Fruit fly (Drosophila melanogaster): ENCODE measurements around the gene dpr16.

The dpr16 gene

DNA sequence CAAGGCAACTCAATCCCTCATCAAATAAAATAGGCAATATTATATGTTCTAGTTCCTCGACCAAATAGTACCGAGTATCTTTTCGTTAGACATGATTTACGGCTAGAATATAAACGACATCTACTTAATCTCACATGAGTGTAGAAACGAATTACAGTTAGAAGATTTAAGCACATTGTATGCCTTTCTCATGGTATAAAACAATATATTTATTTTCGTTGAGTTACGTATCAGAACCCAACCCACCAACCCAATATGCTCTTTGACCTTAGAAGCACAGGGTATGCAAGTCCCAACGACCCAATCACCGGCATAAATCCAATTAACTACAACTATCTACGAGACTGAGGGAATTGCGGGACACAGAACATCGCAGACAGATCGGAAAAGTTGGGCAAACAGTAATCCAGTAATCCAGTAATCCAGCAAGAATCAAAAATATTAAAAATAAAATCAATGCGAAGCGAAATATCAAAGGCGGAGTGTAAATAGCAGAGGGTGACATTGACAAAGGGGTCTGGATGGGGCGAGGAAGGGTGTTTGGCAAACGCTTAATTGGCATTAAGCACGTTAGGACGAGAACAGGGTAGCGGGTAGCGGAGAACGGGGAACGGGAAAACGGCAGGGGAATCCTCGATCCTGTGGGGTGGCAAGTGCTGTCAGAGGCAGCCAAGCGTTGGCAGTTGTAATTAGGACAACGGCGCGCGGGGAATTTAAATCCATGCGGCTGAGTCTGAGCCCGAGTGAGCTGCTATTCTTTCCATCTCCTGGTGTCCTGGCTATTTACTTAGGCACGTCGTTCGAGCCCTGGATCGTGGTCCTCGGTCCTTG lies 28.2 kb upstream of the dpr16 start (continued):
- TF ChIP-seq Dfd (GFP tag; optimal IDR thresholded peaks at IDR 0.05) (no peak), Adf1 (GFP tag; IDR thresholded peaks at IDR 0.05) (no peak), HHEX (GFP tag; optimal IDR thresholded peaks at IDR 0.05) (no peak), NK7.1 (GFP tag; optimal IDR thresholded peaks at IDR 0.05) (no peak), bsh (GFP tag; optimal IDR thresholded peaks at IDR 0.05) (peak in 1 of 2 experiments; percentile 35), CG1792 (GFP tag; optimal IDR thresholded peaks at IDR 0.05) (no peak), CG12236 (GFP tag; optimal IDR thresholded peaks at IDR 0.05) (no peak), trem (tag; optimal IDR thresholded peaks at IDR 0.05) (peak; percentile 21), eve (GFP tag; optimal IDR thresholded peaks at IDR 0.05) (peak in 1 of 2 experiments; percentile 67), lola (GFP tag; optimal IDR thresholded peaks at IDR 0.05) (peak in 1 of 3 experiments; percentile 30), vfl (GFP tag; optimal IDR thresholded peaks at IDR 0.05) (no peak), ci (GFP tag; IDR thresholded peaks at IDR 0.05) (no peak), Fer1 (GFP tag; optimal IDR thresholded peaks at IDR 0.05) (no peak), row (GFP tag; IDR thresholded peaks at IDR 0.05) (peak; percentile 49; the same call in 2 of the 3 replicates), oc (tag; optimal IDR thresholded peaks at IDR 0.05) (peak; percentile 89), CG14710 (tag; optimal IDR thresholded peaks at IDR 0.05) (peak; percentile 20), CG4820 (GFP tag; optimal IDR thresholded peaks at IDR 0.05) (no peak), CG15479 (GFP tag; optimal IDR thresholded peaks at IDR 0.05) (no peak), Fer2 (tag; optimal IDR thresholded peaks at IDR 0.05) (no peak), dysf (GFP tag; IDR thresholded peaks at IDR 0.05) (no peak), CG14667 (GFP tag; IDR thresholded peaks at IDR 0.05) (no peak), sens (GFP tag) (peak; percentile 83), CG12769 (tag; optimal IDR thresholded peaks at IDR 0.05) (no peak), CG3847 (GFP tag; IDR thresholded peaks at IDR 0.05) (no peak), CG12391 (tag; optimal IDR thresholded peaks at IDR 0.05) (peak; percentile 31), B-H1 (GFP tag; IDR thresholded peaks at IDR 0.05) (no peak), Dip3 (GFP tag; optimal IDR thresholded peaks at IDR 0.05) (no peak), pzg (GFP tag; optimal IDR thresholded peaks at IDR 0.05) (no peak), Med (GFP tag) (peak; percentile 66), NC2β (GFP tag; optimal IDR thresholded peaks at IDR 0.05) (no peak), CG13894 (tag; optimal IDR thresholded peaks at IDR 0.05) (peak; percentile 23), CkIIα-i1 (GFP tag; IDR thresholded peaks at IDR 0.05) (no peak), CG31441 (GFP tag; IDR thresholded peaks at IDR 0.05) (peak; percentile 12; the same call in 1 of the 2 replicates), CG8765 (GFP tag; IDR thresholded peaks at IDR 0.05) (peak; percentile 53; the same call in 1 of the 2 replicates), Hey (tag; optimal IDR thresholded peaks at IDR 0.05) (peak; percentile 86), zfh2 (GFP tag; optimal IDR thresholded peaks at IDR 0.05) (no peak), HLH3B (GFP tag; IDR thresholded peaks at IDR 0.05) (no peak), phol (tag; optimal IDR thresholded peaks at IDR 0.05) (peak; percentile 8), Stat92E (GFP tag; optimal IDR thresholded peaks at IDR 0.05) (no peak), grau (tag; optimal IDR thresholded peaks at IDR 0.05) (peak; percentile 9), CG31388 (GFP tag; optimal IDR thresholded peaks at IDR 0.05) (no peak), Lim3 (GFP tag; IDR thresholded peaks at IDR 0.05) (no peak), onecut (GFP tag; IDR thresholded peaks at IDR 0.05) (peak; percentile 39), pb (GFP tag; optimal IDR thresholded peaks at IDR 0.05) (no peak), D (optimal IDR thresholded peaks at IDR 0.05) (no peak), D (GFP tag; optimal IDR thresholded peaks at IDR 0.05) (no peak), Xrp1 (GFP tag; IDR thresholded peaks at IDR 0.05) (peak; percentile 44; the same call in 1 of the 2 replicates), Poxn (GFP tag; IDR thresholded peaks at IDR 0.05) (no peak), shn (GFP tag; optimal IDR thresholded peaks at IDR 0.05) (no peak), CG3726 (GFP tag; IDR thresholded peaks at IDR 0.05) (no peak)

Data from whole organism, embryonic.